Worm (Caenorhabditis elegans) whole organism, late embryonic: ENCODE data around the gene R02E12.5.

Experiments used
- ama-1 ChIP-seq: fragments of 150-350 bp; optimal IDR thresholded peaks from 2 replicates; lab custom pipeline; 2014
- ceh-19 ChIP-seq: fragments of 200-800 bp; sonication (Bioruptor generic); optimal IDR thresholded peaks from 2 replicates; lab custom pipeline; 2018; ENCODE audit warnings: mild to moderate bottlenecking, missing genetic modification characterization, missing compliant biosample characterization
- ceh-45 ChIP-seq: fragments of 200-800 bp; sonication (Bioruptor generic); IDR thresholded peaks from 2 replicates; pipeline ENCODE4 v1.3.6; 2022; ENCODE audit warnings: missing genetic modification reagents, missing genetic modification characterization, missing compliant biosample characterization
- ets-4 ChIP-seq: sonication (generic microtip); optimal IDR thresholded peaks from 2 replicates; lab custom pipeline; 2016; ENCODE audit warnings: missing genetic modification characterization, missing compliant biosample characterization
- fkh-10 ChIP-seq: fragments of 150-350 bp; optimal IDR thresholded peaks from 2 replicates; lab custom pipeline; 2014; ENCODE audit warnings: missing biosample characterization, missing genetic modification reagents, missing genetic modification characterization
- hlh-30 ChIP-seq: sonication (generic microtip); optimal IDR thresholded peaks from 2 replicates; lab custom pipeline; 2017; ENCODE audit warnings: antibody characterized with exemption, missing genetic modification characterization, missing compliant biosample characterization; ENCODE audit not compliant: insufficient read depth
- pha-4 ChIP-seq: fragments of 150-350 bp; optimal IDR thresholded peaks from 2 replicates; lab custom pipeline; 2018; ENCODE audit warnings: missing biosample characterization, missing genetic modification reagents, missing genetic modification characterization
- ttx-3 ChIP-seq: sonication (generic microtip); optimal IDR thresholded peaks from 2 replicates; lab custom pipeline; 2016; ENCODE audit warnings: missing genetic modification reagents, missing genetic modification characterization, missing compliant biosample characterization

ce11 chrX:3952737-3953136, 44.4 kb upstream of the R02E12.5 start:
- TF ChIP-seq ama-1 (lab: Kevin White, UChicago) (no peak), pha-4 (no peak), ceh-19 (no peak), hlh-30 (no peak), ets-4 (tag; lab: Kevin White, UChicago) (no peak), ttx-3 (no peak), fkh-10 (no peak), ceh-45 (no peak)
